Worm (Caenorhabditis elegans) whole organism, young adult: ENCODE results near the gene ent-3.

Source experiments
- B0261.1 ChIP-seq: sonication (generic microtip); optimal IDR thresholded peaks from 2 replicates; lab custom pipeline; 2016; ENCODE audit warnings: mild to moderate bottlenecking, missing genetic modification characterization, moderate library complexity, missing compliant biosample characterization
- C17E4.6 ChIP-seq: fragments of 200-800 bp; sonication (Bioruptor generic); IDR thresholded peaks from 2 replicates; pipeline ENCODE4 v1.3.6; 2022; ENCODE audit warnings: missing genetic modification reagents, missing genetic modification characterization, missing compliant biosample characterization
- D2030.7 ChIP-seq: fragments of 200-800 bp; sonication (Bioruptor generic); IDR thresholded peaks from 2 replicates; pipeline ENCODE4 v1.3.6; 2022; ENCODE audit warnings: missing genetic modification reagents, missing genetic modification characterization, missing compliant biosample characterization
- F33H1.4 ChIP-seq: fragments of 200-800 bp; sonication (Bioruptor generic); IDR thresholded peaks from 2 replicates; pipeline ENCODE4 v1.3.6; 2022; ENCODE audit warnings: missing genetic modification reagents, missing genetic modification characterization, missing compliant biosample characterization
- F37B4.10 ChIP-seq: fragments of 200-800 bp; sonication (Bioruptor generic); IDR thresholded peaks from 2 replicates; pipeline ENCODE4 v1.3.6; 2022; ENCODE audit warnings: missing genetic modification characterization, missing compliant biosample characterization
- F39B2.1 ChIP-seq: fragments of 200-800 bp; sonication (Bioruptor generic); IDR thresholded peaks from 2 replicates; pipeline ENCODE4 v1.3.6; 2022; ENCODE audit warnings: missing genetic modification reagents, missing genetic modification characterization, missing compliant biosample characterization
- F55B11.4 ChIP-seq: sonication (generic microtip); optimal IDR thresholded peaks from 2 replicates; lab custom pipeline; 2016; ENCODE audit warnings: missing compliant biosample characterization, missing genetic modification characterization, borderline replicate concordance; ENCODE audit not compliant: insufficient read depth
- K11D2.4 ChIP-seq: fragments of 200-800 bp; sonication (Bioruptor generic); IDR thresholded peaks from 2 replicates; pipeline ENCODE4 v1.3.6; 2022; ENCODE audit warnings: missing genetic modification reagents, missing genetic modification characterization, missing compliant biosample characterization
- Y53F4B.3 ChIP-seq: fragments of 200-800 bp; sonication (Bioruptor generic); IDR thresholded peaks from 2 replicates; pipeline ENCODE4 v1.3.6; 2022; ENCODE audit warnings: missing genetic modification reagents, missing genetic modification characterization, missing compliant biosample characterization
- Y56A3A.18 ChIP-seq: fragments of 200-800 bp; sonication (Bioruptor generic); IDR thresholded peaks from 2 replicates; pipeline ENCODE4 v1.3.6; 2022; ENCODE audit warnings: missing genetic modification reagents, missing genetic modification characterization, missing compliant biosample characterization
- Y67H2A.10 ChIP-seq: fragments of 200-800 bp; sonication (Bioruptor generic); conservative IDR thresholded peaks from 2 replicates; pipeline ENCODE4 v1.3.6; 2022; ENCODE audit warnings: missing genetic modification reagents, missing genetic modification characterization, missing compliant biosample characterization
- Y95B8A.8 ChIP-seq: fragments of 200-800 bp; sonication (Bioruptor generic); IDR thresholded peaks from 2 replicates; pipeline ENCODE4 v1.3.6; 2022; ENCODE audit warnings: missing genetic modification reagents, missing genetic modification characterization, missing compliant biosample characterization
- aptf-3 ChIP-seq: fragments of 200-800 bp; sonication (Bioruptor generic); IDR thresholded peaks from 2 replicates; pipeline ENCODE4 v1.3.6; 2022; ENCODE audit warnings: missing genetic modification characterization, missing compliant biosample characterization
- attf-3 ChIP-seq: fragments of 200-800 bp; sonication (Bioruptor generic); conservative IDR thresholded peaks from 2 replicates; pipeline ENCODE4 v1.3.6; 2022; ENCODE audit warnings: missing genetic modification reagents, missing genetic modification characterization, missing compliant biosample characterization
- attf-5 ChIP-seq: fragments of 200-800 bp; sonication (Bioruptor generic); optimal IDR thresholded peaks from 2 replicates; lab custom pipeline; 2018; ENCODE audit warnings: mild to moderate bottlenecking, missing genetic modification characterization, missing compliant biosample characterization
- attf-6 ChIP-seq: fragments of 200-800 bp; sonication (Bioruptor generic); IDR thresholded peaks from 2 replicates; pipeline ENCODE4 v1.3.6; 2022; ENCODE audit warnings: missing genetic modification reagents, missing genetic modification characterization, missing compliant biosample characterization
- bed-1 ChIP-seq: fragments of 200-800 bp; sonication (Bioruptor generic); IDR thresholded peaks from 2 replicates; pipeline ENCODE4 v1.3.6; 2022; ENCODE audit warnings: missing genetic modification reagents, missing genetic modification characterization, missing compliant biosample characterization
- bed-2 ChIP-seq: fragments of 200-800 bp; sonication (Bioruptor generic); IDR thresholded peaks from 2 replicates; pipeline ENCODE4 v1.3.6; 2022; ENCODE audit warnings: missing genetic modification reagents, missing genetic modification characterization, missing compliant biosample characterization
- cebp-2 ChIP-seq: fragments of 200-800 bp; sonication (Bioruptor generic); IDR thresholded peaks from 2 replicates; pipeline ENCODE4 v1.3.6; 2022; ENCODE audit warnings: missing genetic modification characterization, missing compliant biosample characterization
- ceh-40 ChIP-seq: fragments of 200-800 bp; sonication (Bioruptor generic); IDR thresholded peaks from 2 replicates; pipeline ENCODE4 v1.3.6; 2022; ENCODE audit warnings: missing genetic modification characterization, missing compliant biosample characterization
- ceh-58 ChIP-seq: fragments of 200-800 bp; sonication (Bioruptor generic); IDR thresholded peaks from 2 replicates; pipeline ENCODE4 v1.3.6; 2022; ENCODE audit warnings: missing genetic modification characterization, missing compliant biosample characterization
- chd-7 ChIP-seq: sonication (generic microtip); optimal IDR thresholded peaks from 2 replicates; lab custom pipeline; 2016; ENCODE audit warnings: mild to moderate bottlenecking, missing genetic modification characterization, moderate library complexity, missing compliant biosample characterization
- dox-1 ChIP-seq: fragments of 200-800 bp; sonication (Bioruptor generic); IDR thresholded peaks from 2 replicates; pipeline ENCODE4 v1.3.6; 2022; ENCODE audit warnings: missing genetic modification reagents, missing genetic modification characterization, missing compliant biosample characterization
- egl-44 ChIP-seq: fragments of 200-800 bp; sonication (Bioruptor generic); IDR thresholded peaks from 2 replicates; pipeline ENCODE4 v1.3.6; 2022; ENCODE audit warnings: missing genetic modification reagents, missing genetic modification characterization, missing compliant biosample characterization
- egrh-3 ChIP-seq: fragments of 200-800 bp; sonication (Bioruptor generic); IDR thresholded peaks from 2 replicates; pipeline ENCODE4 v1.3.6; 2022; ENCODE audit warnings: missing genetic modification reagents, missing genetic modification characterization, missing compliant biosample characterization
- ekl-4 ChIP-seq: fragments of 200-800 bp; sonication (Bioruptor generic); IDR thresholded peaks from 2 replicates; pipeline ENCODE4 v1.3.6; 2022; ENCODE audit warnings: missing genetic modification reagents, missing genetic modification characterization, missing compliant biosample characterization
- fkh-3 ChIP-seq: sonication (generic microtip); optimal IDR thresholded peaks from 2 replicates; lab custom pipeline; 2016; ENCODE audit warnings: mild to moderate bottlenecking, missing genetic modification characterization, missing compliant biosample characterization
- hmg-1.2 ChIP-seq: fragments of 200-800 bp; sonication (Bioruptor generic); IDR thresholded peaks from 2 replicates; pipeline ENCODE4 v1.3.6; 2022; ENCODE audit warnings: missing genetic modification reagents, missing genetic modification characterization, missing compliant biosample characterization
- hmg-20 ChIP-seq: fragments of 200-800 bp; sonication (Bioruptor generic); IDR thresholded peaks from 2 replicates; pipeline ENCODE4 v1.3.6; 2022; ENCODE audit warnings: missing genetic modification reagents, missing genetic modification characterization, missing compliant biosample characterization
- lin-26 ChIP-seq: fragments of 200-800 bp; sonication (Bioruptor generic); IDR thresholded peaks from 2 replicates; pipeline ENCODE4 v1.3.6; 2022; ENCODE audit warnings: missing genetic modification reagents, missing genetic modification characterization, missing compliant biosample characterization
- lir-1 ChIP-seq: fragments of 200-800 bp; sonication (Bioruptor generic); conservative IDR thresholded peaks from 2 replicates; pipeline ENCODE4 v1.3.6; 2022; ENCODE audit warnings: missing genetic modification reagents, missing genetic modification characterization, missing compliant biosample characterization
- madf-6 ChIP-seq: fragments of 200-800 bp; sonication (Bioruptor generic); IDR thresholded peaks from 2 replicates; pipeline ENCODE4 v1.3.6; 2022; ENCODE audit warnings: missing genetic modification reagents, missing genetic modification characterization, missing compliant biosample characterization
- madf-8 ChIP-seq: fragments of 200-800 bp; sonication (Bioruptor generic); conservative IDR thresholded peaks from 2 replicates; pipeline ENCODE4 v1.3.6; 2022; ENCODE audit warnings: missing genetic modification reagents, missing genetic modification characterization, missing compliant biosample characterization
- mcd-1 ChIP-seq: fragments of 200-800 bp; sonication (Bioruptor generic); IDR thresholded peaks from 2 replicates; pipeline ENCODE4 v1.3.6; 2022; ENCODE audit warnings: missing genetic modification reagents, missing genetic modification characterization, missing compliant biosample characterization
- mes-4 ChIP-seq: sonication (generic microtip); optimal IDR thresholded peaks from 2 replicates; lab custom pipeline; 2016; ENCODE audit warnings: missing genotype, missing genetic modification characterization, missing compliant biosample characterization
- nfyb-1 ChIP-seq: fragments of 200-800 bp; sonication (Bioruptor generic); IDR thresholded peaks from 2 replicates; pipeline ENCODE4 v1.3.6; 2022; ENCODE audit warnings: missing genetic modification reagents, missing genetic modification characterization, missing compliant biosample characterization
- nhr-120 ChIP-seq: fragments of 200-800 bp; sonication (Bioruptor generic); IDR thresholded peaks from 2 replicates; pipeline ENCODE4 v1.3.6; 2022; ENCODE audit warnings: missing genetic modification characterization, missing compliant biosample characterization
- nhr-90 ChIP-seq: sonication (generic microtip); optimal IDR thresholded peaks from 2 replicates; lab custom pipeline; 2016; ENCODE audit warnings: missing genotype, mild to moderate bottlenecking, missing genetic modification characterization, missing compliant biosample characterization
- pbrm-1 ChIP-seq: fragments of 200-800 bp; sonication (Bioruptor generic); IDR thresholded peaks from 2 replicates; pipeline ENCODE4 v1.3.6; 2022; ENCODE audit warnings: missing genetic modification reagents, missing genetic modification characterization, missing compliant biosample characterization
- pha-4 ChIP-seq: fragments of 150-350 bp; sonication (generic microtip); optimal IDR thresholded peaks from 2 replicates; lab custom pipeline; 2014; ENCODE audit warnings: missing biosample characterization, missing genetic modification reagents, missing genetic modification characterization
- rcor-1 ChIP-seq: fragments of 200-800 bp; sonication (Bioruptor generic); IDR thresholded peaks from 2 replicates; pipeline ENCODE4 v1.3.6; 2022; ENCODE audit warnings: missing genetic modification reagents, missing genetic modification characterization, missing compliant biosample characterization
- sea-2 ChIP-seq: fragments of 200-800 bp; sonication (Bioruptor generic); IDR thresholded peaks from 2 replicates; pipeline ENCODE4 v1.3.6; 2022; ENCODE audit warnings: missing genetic modification characterization, missing compliant biosample characterization
- snpc-3.4 ChIP-seq: sonication (generic microtip); optimal IDR thresholded peaks from 2 replicates; lab custom pipeline; 2017; ENCODE audit warnings: missing genetic modification characterization, mild to moderate bottlenecking, missing compliant biosample characterization, antibody characterized with exemption, moderate library complexity, missing genotype, missing genetic modification reagents
- tbp1 ChIP-seq: fragments of 200-800 bp; sonication (Bioruptor generic); optimal IDR thresholded peaks from 2 replicates; lab custom pipeline; 2018; ENCODE audit warnings: mild to moderate bottlenecking, missing genetic modification characterization, missing compliant biosample characterization
- ztf-25 ChIP-seq: fragments of 200-800 bp; sonication (Bioruptor generic); IDR thresholded peaks from 2 replicates; pipeline ENCODE4 v1.3.6; 2022; ENCODE audit warnings: missing genetic modification reagents, missing genetic modification characterization, missing compliant biosample characterization
- ztf-28 ChIP-seq: fragments of 200-800 bp; sonication (Bioruptor generic); IDR thresholded peaks from 2 replicates; pipeline ENCODE4 v1.3.6; 2022; ENCODE audit warnings: missing genetic modification reagents, missing genetic modification characterization, missing compliant biosample characterization

Gene ent-3

DNA sequence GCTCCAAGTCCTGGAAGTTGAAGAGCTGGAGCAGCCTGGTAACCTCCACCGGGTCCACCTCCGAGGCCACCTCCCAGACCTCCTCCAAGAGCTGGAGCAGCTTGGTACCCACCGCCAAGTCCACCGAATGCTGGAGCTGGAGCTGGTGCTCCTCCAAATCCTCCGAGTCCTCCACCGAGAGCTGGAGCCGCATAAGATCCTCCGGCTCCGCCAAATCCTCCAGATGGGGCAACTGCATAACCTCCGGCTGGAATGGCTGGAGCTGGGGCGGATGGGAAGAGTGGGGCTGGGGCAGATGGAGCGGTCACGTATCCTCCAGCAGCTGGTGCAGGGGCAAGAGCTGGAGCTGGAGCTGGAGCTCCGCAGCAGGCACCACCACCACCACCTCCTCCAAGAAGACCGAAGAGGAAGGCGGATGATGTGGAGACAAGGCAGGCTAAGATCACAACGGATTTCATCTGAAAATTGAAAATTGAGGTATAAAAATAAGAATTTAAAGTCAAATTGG lies 4.9 kb upstream of the ent-3 start, which contains the start of gene K02E11.10:
Gene K02E11.10 (minus strand): TSS at position 458 of the 508 bp plus-strand sequence.
- 0 out of 2 replicates have a peak, but pooled peaks have one; percentile 28 for TF ChIP-seq bed-1 (GFP tag; lab: Robert Waterston, UW)
- no peak for TF ChIP-seq chd-7 (tag; lab: Kevin White, UChicago)
- TF ChIP-seq ceh-40 (GFP tag; lab: Robert Waterston, UW) = no peak
- TF ChIP-seq F55B11.4 (tag; lab: Kevin White, UChicago) = no peak
- no peak for TF ChIP-seq pha-4 (tag; lab: Kevin White, UChicago)
- TF ChIP-seq attf-5 (GFP tag; lab: Kevin White, UChicago) = no peak
- TF ChIP-seq ztf-25 (GFP tag; lab: Robert Waterston, UW) = no peak
- TF ChIP-seq egrh-3 = peak; percentile 96
- peak; percentile 13 for TF ChIP-seq fkh-3
- no peak for TF ChIP-seq lir-1 (GFP tag; lab: Robert Waterston, UW)
- no peak for TF ChIP-seq F33H1.4 (GFP tag; lab: Robert Waterston, UW)
- TF ChIP-seq snpc-3.4 (tag; lab: Kevin White, UChicago) = no peak
- no peak for TF ChIP-seq hmg-1.2
- TF ChIP-seq mes-4 = no peak

DNA sequence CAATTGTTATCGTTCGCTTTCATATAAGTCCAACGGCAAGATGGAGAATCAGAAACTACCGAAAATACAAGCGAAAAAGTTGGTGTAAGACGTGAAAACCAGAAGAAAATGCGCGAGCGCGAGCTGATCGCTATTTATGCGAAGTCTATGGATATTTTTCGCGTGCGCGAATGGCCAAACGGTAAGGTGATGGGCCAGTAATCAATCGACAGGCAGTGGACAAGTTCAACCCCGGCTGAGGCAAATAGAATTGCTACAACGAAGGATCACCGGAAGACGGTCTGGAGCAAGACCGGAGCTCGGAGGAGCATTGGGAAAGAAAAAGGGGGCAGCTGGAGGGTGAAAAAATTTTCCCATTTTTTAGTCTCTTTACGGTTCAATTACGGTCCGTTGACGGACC lies 1.6 kb upstream of the ent-3 start:
- TF ChIP-seq F37B4.10 = 0 out of 2 replicates have a peak, but pooled peaks have one; percentile 52
- TF ChIP-seq cebp-2 (GFP tag; lab: Robert Waterston, UW) = peak; percentile 96
- peak; percentile 57; the same call in 1 of the 2 replicates for TF ChIP-seq nfyb-1 (GFP tag; lab: Robert Waterston, UW)
- 0 out of 2 replicates have a peak, but pooled peaks have one; percentile 21 for TF ChIP-seq C17E4.6 (GFP tag; lab: Robert Waterston, UW)
- peak; percentile 53 for TF ChIP-seq madf-8
- TF ChIP-seq B0261.1 = peak; percentile 52
- peak; percentile 84; the same call in 1 of the 2 replicates for TF ChIP-seq sea-2 (GFP tag; lab: Robert Waterston, UW)
- peak; percentile 59 for TF ChIP-seq rcor-1 (GFP tag; lab: Robert Waterston, UW)
- TF ChIP-seq F39B2.1 (GFP tag; lab: Robert Waterston, UW) = peak; percentile 75
- TF ChIP-seq nhr-120 = 0 out of 2 replicates have a peak, but pooled peaks have one; percentile 86
- 0 out of 2 replicates have a peak, but pooled peaks have one; percentile 33 for TF ChIP-seq K11D2.4 (GFP tag; lab: Robert Waterston, UW)
- TF ChIP-seq pbrm-1 (GFP tag; lab: Robert Waterston, UW) = peak; percentile 79
- TF ChIP-seq bed-1 (GFP tag; lab: Robert Waterston, UW) = 0 out of 2 replicates have a peak, but pooled peaks have one; percentile 78
- TF ChIP-seq hmg-20 (GFP tag; lab: Robert Waterston, UW) = peak; percentile 60; the same call in 1 of the 2 replicates
- TF ChIP-seq attf-6 (GFP tag; lab: Robert Waterston, UW) = peak; percentile 87
- peak; percentile 95 for TF ChIP-seq ceh-58 (GFP tag; lab: Robert Waterston, UW)
- TF ChIP-seq nhr-90 (tag; lab: Kevin White, UChicago) = peak; percentile 31
- peak; percentile 90 for TF ChIP-seq aptf-3 (GFP tag; lab: Robert Waterston, UW)
- peak; percentile 94 for TF ChIP-seq D2030.7 (GFP tag; lab: Robert Waterston, UW)
- 0 out of 2 replicates have a peak, but pooled peaks have one; percentile 18 for TF ChIP-seq Y53F4B.3 (GFP tag; lab: Robert Waterston, UW)
- peak; percentile 85 for TF ChIP-seq bed-2
- TF ChIP-seq ceh-40 (GFP tag; lab: Robert Waterston, UW) = peak; percentile 68; the same call in 1 of the 2 replicates
- TF ChIP-seq tbp1 (GFP tag; lab: Kevin White, UChicago) = peak; percentile 81
- TF ChIP-seq Y95B8A.8 = peak; percentile 68; the same call in 1 of the 2 replicates
- peak; percentile 78 for TF ChIP-seq ekl-4
- TF ChIP-seq madf-6 (GFP tag; lab: Robert Waterston, UW) = peak; percentile 71
- TF ChIP-seq ztf-28 (GFP tag; lab: Robert Waterston, UW) = 0 out of 2 replicates have a peak, but pooled peaks have one; percentile 29
- TF ChIP-seq F33H1.4 (GFP tag; lab: Robert Waterston, UW) = peak; percentile 57
- peak; percentile 87 for TF ChIP-seq dox-1 (GFP tag; lab: Robert Waterston, UW)
- TF ChIP-seq Y56A3A.18 (GFP tag; lab: Robert Waterston, UW) = peak; percentile 80
- peak; percentile 72 for TF ChIP-seq hmg-1.2
- TF ChIP-seq attf-3 (GFP tag; lab: Robert Waterston, UW) = 0 out of 2 replicates have a peak, but pooled peaks have one; percentile 35
- TF ChIP-seq lin-26 (GFP tag; lab: Robert Waterston, UW) = peak; percentile 99
- 0 out of 2 replicates have a peak, but pooled peaks have one; percentile 9 for TF ChIP-seq Y67H2A.10 (GFP tag; lab: Robert Waterston, UW)
- peak; percentile 91 for TF ChIP-seq egl-44 (GFP tag; lab: Robert Waterston, UW)
- peak; percentile 61 for TF ChIP-seq mcd-1 (GFP tag; lab: Robert Waterston, UW)
